Worm (Caenorhabditis elegans) whole organism, L4 larva: ENCODE data around the gene mrck-1.

Source experiments
- R02D3.7 ChIP-seq: fragments of 150-350 bp; sonication (generic microtip); optimal IDR thresholded peaks from 3 replicates; lab custom pipeline; 2014; ENCODE audit warnings: missing biosample characterization, missing genetic modification characterization
- ZK546.5 ChIP-seq, 2 experiments: sonication (generic microtip); optimal IDR thresholded peaks; 2 replicates each; lab custom pipeline; 2017; ENCODE audit warnings: missing biosample characterization in 2 of 2, missing genetic modification characterization in 2 of 2
- ces-1 ChIP-seq: fragments of 150-350 bp; sonication (generic microtip); optimal IDR thresholded peaks from 4 replicates; lab custom pipeline; 2014; ENCODE audit warnings: missing biosample characterization, missing genetic modification reagents, missing genetic modification characterization
- fos-1 ChIP-seq: fragments of 150-350 bp; optimal IDR thresholded peaks from 2 replicates; lab custom pipeline; 2014; ENCODE audit warnings: missing biosample characterization, missing genetic modification characterization
- lsy-2 ChIP-seq, 2 experiments: fragments of 150-350 bp in 1 of 2; sonication (generic microtip) in 1 of 2; optimal IDR thresholded peaks; 2 replicates each; lab custom pipeline; 2014 to 2017; ENCODE audit warnings: missing biosample characterization in 2 of 2, missing genetic modification characterization in 2 of 2
- mep-1 ChIP-seq: fragments of 150-350 bp; sonication (generic microtip); optimal IDR thresholded peaks from 3 replicates; lab custom pipeline; 2014; ENCODE audit warnings: missing biosample characterization, missing genetic modification characterization
- pha-4 ChIP-seq, 2 experiments: fragments of 150-350 bp in 1 of 2; fragments of 200-800 bp in 1 of 2; sonication (Bioruptor generic) in 1 of 2; IDR thresholded peaks in 1 of 2; optimal IDR thresholded peaks in 1 of 2; 2 replicates each; pipeline versions ENCODE4 v1.3.6 to Lab custom; 2014 to 2022; ENCODE audit warnings: missing genetic modification characterization in 2 of 2, missing genetic modification reagents in 2 of 2, missing biosample characterization in 1 of 2, missing compliant biosample characterization in 1 of 2
- rbr-2 ChIP-seq: sonication (generic microtip); optimal IDR thresholded peaks from 2 replicates; lab custom pipeline; 2016; ENCODE audit warnings: missing genotype, missing genetic modification characterization, missing compliant biosample characterization
- snpc-1.2 ChIP-seq: fragments of 200-800 bp; sonication (Bioruptor generic); IDR thresholded peaks from 2 replicates; pipeline ENCODE4 v1.3.6; 2022; ENCODE audit warnings: missing genetic modification reagents, missing genetic modification characterization, missing compliant biosample characterization

DNA sequence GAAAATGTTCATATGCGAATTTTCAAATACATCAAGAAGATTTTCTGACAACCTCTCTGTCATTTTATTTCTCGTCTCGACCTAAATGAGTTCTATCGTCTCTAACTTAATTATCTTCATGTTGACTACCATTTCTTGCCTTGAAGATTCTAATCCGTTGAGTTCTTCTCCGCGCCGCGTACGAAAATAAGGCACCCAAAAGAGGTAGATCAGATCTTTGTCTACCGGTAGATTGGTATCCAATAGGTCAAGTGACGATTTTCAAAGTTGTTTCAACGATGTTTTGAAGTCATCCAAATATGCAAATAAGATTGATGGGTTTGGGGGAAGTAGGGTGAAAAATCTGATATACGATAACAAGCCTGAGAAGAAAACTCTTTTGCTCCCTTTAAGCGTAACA is 13.2 kb downstream of the mrck-1 start:
- TF ChIP-seq R02D3.7 (tag; lab: Kevin White, UChicago) (no peak), rbr-2 (tag; lab: Kevin White, UChicago) (no peak), snpc-1.2 (GFP tag; lab: Robert Waterston, UW) (no peak), pha-4 (GFP tag; IDR thresholded peaks at IDR 0.05; lab: Robert Waterston, UW) (no peak), pha-4 (tag; optimal IDR thresholded peaks at IDR 0.05; lab: Kevin White, UChicago) (no peak), fos-1 (tag; lab: Kevin White, UChicago) (no peak), lsy-2 (tag; optimal IDR thresholded peaks at IDR 0.05; lab: Kevin White, UChicago) (no peak), ZK546.5 (tag; optimal IDR thresholded peaks at IDR 0.05; lab: Kevin White, UChicago) (no peak), ces-1 (GFP tag; lab: Kevin White, UChicago) (no peak), mep-1 (tag; lab: Kevin White, UChicago) (no peak)
